Worm (Caenorhabditis elegans): ENCODE measurements around the gene lim-4.

ce11 chrX:3873445-3873844 lies at the start of gene lim-4:
- no peak for TF ChIP-seq hnd-1 (tag; optimal IDR thresholded peaks at IDR 0.05)
- no peak for TF ChIP-seq ama-1 (optimal IDR thresholded peaks at IDR 0.05)
- TF ChIP-seq flt-1 (GFP tag; IDR thresholded peaks at IDR 0.05) = no peak
- no peak for TF ChIP-seq F13C5.2 (tag; optimal IDR thresholded peaks at IDR 0.05)
